Fruit fly (Drosophila melanogaster): ENCODE results near the gene Sas10.
A peak's percentile ranks its signal among the peaks of the same experiment; 100 is the strongest.

Sas10 gene

DNA sequence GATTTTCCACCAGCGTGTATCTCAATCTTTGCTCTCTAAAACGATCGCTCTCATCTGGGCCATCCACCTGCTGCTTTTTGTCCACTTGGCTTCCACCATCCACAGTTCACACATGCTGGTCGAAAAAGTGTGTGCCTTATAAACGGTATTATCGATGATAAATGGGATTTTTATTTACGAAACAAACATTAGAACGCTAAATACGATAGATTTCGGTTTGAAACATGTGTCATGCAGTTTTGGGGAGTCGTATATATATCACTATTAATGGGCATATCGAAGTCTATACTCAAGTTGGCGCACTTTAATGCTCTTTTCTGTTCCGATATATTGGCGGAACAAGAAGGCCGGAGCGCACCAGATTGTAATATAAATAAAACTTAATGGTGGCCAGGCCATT, 39.8 kb downstream of the Sas10 start (continued):
- TF ChIP-seq CG13894 (tag; optimal IDR thresholded peaks at IDR 0.05) (no peak), phol (tag; optimal IDR thresholded peaks at IDR 0.05) (no peak), sc (optimal IDR thresholded peaks at IDR 0.05) (no peak), sc (GFP tag; optimal IDR thresholded peaks at IDR 0.05) (no peak), CG1233 (GFP tag; optimal IDR thresholded peaks at IDR 0.05) (no peak), CG2129 (GFP tag; IDR thresholded peaks at IDR 0.05; ENCODE audit: partially characterized antibody) (no peak), CG14014 (GFP tag; IDR thresholded peaks at IDR 0.05) (no peak), Doc3 (GFP tag; IDR thresholded peaks at IDR 0.05; ENCODE audit: partially characterized antibody) (no peak), CG1832 (GFP tag; optimal IDR thresholded peaks at IDR 0.05) (no peak), CG43689 (GFP tag; IDR thresholded peaks at IDR 0.05) (no peak), CG6813 (GFP tag; optimal IDR thresholded peaks at IDR 0.05) (no peak), dimm (GFP tag; IDR thresholded peaks at IDR 0.05) (no peak), MESR4 (GFP tag; optimal IDR thresholded peaks at IDR 0.05) (no peak), nom (GFP tag; optimal IDR thresholded peaks at IDR 0.05) (no peak), Pdp1 (GFP tag; optimal IDR thresholded peaks at IDR 0.05) (no peak), Sry-β (GFP tag; optimal IDR thresholded peaks at IDR 0.05) (no peak), exex (tag; optimal IDR thresholded peaks at IDR 0.05) (no peak), ci (GFP tag; IDR thresholded peaks at IDR 0.05) (0 out of 3 replicates have a peak, but pooled peaks have one; percentile 43), Fer1 (GFP tag; optimal IDR thresholded peaks at IDR 0.05) (no peak), CG12769 (tag; optimal IDR thresholded peaks at IDR 0.05) (peak; percentile 37), sd (tag; optimal IDR thresholded peaks at IDR 0.05) (no peak), CG12659 (GFP tag; optimal IDR thresholded peaks at IDR 0.05) (no peak), B-H1 (GFP tag; IDR thresholded peaks at IDR 0.05) (no peak), CG12744 (GFP tag; optimal IDR thresholded peaks at IDR 0.05) (no peak), Mrtf (GFP tag; IDR thresholded peaks at IDR 0.05) (no peak), her (GFP tag; optimal IDR thresholded peaks at IDR 0.05) (no peak), CG4404 (GFP tag; IDR thresholded peaks at IDR 0.05) (no peak), CG18764 (GFP tag; optimal IDR thresholded peaks at IDR 0.05) (no peak), CG13123 (GFP tag; optimal IDR thresholded peaks at IDR 0.05) (no peak), CG7745 (tag; optimal IDR thresholded peaks at IDR 0.05) (no peak), abd-A (tag; optimal IDR thresholded peaks at IDR 0.05) (no peak), CHES-1-like (GFP tag; optimal IDR thresholded peaks at IDR 0.05) (no peak), Awh (GFP tag; IDR thresholded peaks at IDR 0.05) (no peak), Opbp (GFP tag; IDR thresholded peaks at IDR 0.05; ENCODE audit: partially characterized antibody) (no peak), cas (GFP tag; IDR thresholded peaks at IDR 0.05) (no peak), Lim3 (GFP tag; IDR thresholded peaks at IDR 0.05) (no peak), al (GFP tag; IDR thresholded peaks at IDR 0.05) (0 out of 2 replicates have a peak, but pooled peaks have one; percentile 20), Hr51 (GFP tag; optimal IDR thresholded peaks at IDR 0.05) (peak in 1 of 2 experiments; percentile 35), CG7963 (GFP tag; IDR thresholded peaks at IDR 0.05; ENCODE audit: partially characterized antibody) (no peak), CG15601 (tag; optimal IDR thresholded peaks at IDR 0.05) (no peak), tx (GFP tag; optimal IDR thresholded peaks at IDR 0.05) (no peak), zfh2 (GFP tag; optimal IDR thresholded peaks at IDR 0.05) (no peak), CG8924 (tag; optimal IDR thresholded peaks at IDR 0.05) (no peak), BEAF-32 (GFP tag; optimal IDR thresholded peaks at IDR 0.05) (no peak), dmrt99B (tag; optimal IDR thresholded peaks at IDR 0.05) (peak; percentile 43), CG17829 (tag; optimal IDR thresholded peaks at IDR 0.05) (no peak), sens-2 (GFP tag; IDR thresholded peaks at IDR 0.05) (no peak), Hmr (GFP tag; optimal IDR thresholded peaks at IDR 0.05) (no peak), CG11504 (tag; optimal IDR thresholded peaks at IDR 0.05) (peak; percentile 22), CG8944 (GFP tag; optimal IDR thresholded peaks at IDR 0.05) (no peak), CG18262 (tag; optimal IDR thresholded peaks at IDR 0.05) (no peak)

All from whole organism, embryonic.